Worm (Caenorhabditis elegans) whole organism, midembryonic: ENCODE measurements around the gene atp-2.
"Not testable (repeated sequence)": the region's sequence is repeated elsewhere in the genome, so short reads cannot be mapped to it uniquely, and the experiment has no call there.

ENCODE experiments used
- T22C8.4 ChIP-seq: fragments of 200-800 bp; sonication (Bioruptor generic); IDR thresholded peaks from 2 replicates; pipeline ENCODE4 v1.3.6; 2022; ENCODE audit warnings: missing genetic modification characterization, missing compliant biosample characterization
- flt-1 ChIP-seq: fragments of 200-800 bp; sonication (Bioruptor generic); IDR thresholded peaks from 2 replicates; pipeline ENCODE4 v1.3.6; 2022; ENCODE audit warnings: missing genetic modification characterization, missing compliant biosample characterization
- klf-2 ChIP-seq: fragments of 200-800 bp; sonication (Bioruptor generic); conservative IDR thresholded peaks from 2 replicates; pipeline ENCODE4 v1.3.6; 2022; ENCODE audit warnings: missing genetic modification reagents, missing genetic modification characterization, missing compliant biosample characterization
- med-1 ChIP-seq: sonication (generic microtip); optimal IDR thresholded peaks from 2 replicates; lab custom pipeline; 2017; ENCODE audit warnings: missing genetic modification characterization, mild to moderate bottlenecking, missing compliant biosample characterization, antibody characterized with exemption, missing genetic modification reagents; ENCODE audit not compliant: insufficient read depth
- ref-1 ChIP-seq: fragments of 200-800 bp; sonication (Bioruptor generic); conservative IDR thresholded peaks from 2 replicates; pipeline ENCODE4 v1.3.6; 2022; ENCODE audit warnings: missing genetic modification reagents, missing genetic modification characterization, missing compliant biosample characterization
- ztf-23 ChIP-seq: fragments of 200-800 bp; sonication (Bioruptor generic); IDR thresholded peaks from 2 replicates; pipeline ENCODE4 v1.3.6; 2022; ENCODE audit warnings: missing genetic modification reagents, missing genetic modification characterization, missing compliant biosample characterization
- ztf-29 ChIP-seq: fragments of 200-800 bp; sonication (Bioruptor generic); IDR thresholded peaks from 2 replicates; pipeline ENCODE4 v1.3.6; 2022; ENCODE audit warnings: missing genetic modification reagents, missing genetic modification characterization, missing compliant biosample characterization

ce11 chrIII:5211137-5211648 is 17.0 kb upstream of the atp-2 start:
- peak; percentile 80; the same call in 1 of the 2 replicates for TF ChIP-seq flt-1 (GFP tag; lab: Robert Waterston, UW)
- TF ChIP-seq klf-2 (GFP tag; lab: Robert Waterston, UW), result peak; percentile 75
- not testable (repeated sequence) for TF ChIP-seq T22C8.4 (GFP tag; lab: Robert Waterston, UW)
- peak; percentile 12 for TF ChIP-seq med-1
- peak; percentile 42; the same call in 1 of the 2 replicates for TF ChIP-seq ztf-29 (GFP tag; lab: Robert Waterston, UW)
- TF ChIP-seq ztf-23 (GFP tag; lab: Robert Waterston, UW), result peak; percentile 78
- peak; percentile 65; the same call in 1 of the 2 replicates for TF ChIP-seq ref-1
